Fruit fly (Drosophila melanogaster) whole organism: ENCODE results near the gene shd.

Experiments used
- CG8478 ChIP-seq: fragments of >200 bp; optimal IDR thresholded peaks from 2 replicates; lab custom pipeline; 2018; ENCODE audit warnings: inconsistent platforms
- Dll ChIP-seq: fragments of >200 bp; optimal IDR thresholded peaks from 2 replicates; lab custom pipeline; 2017
- EcR ChIP-seq, 2 experiments: fragments of >200 bp; optimal IDR thresholded peaks; 2 replicates each; lab custom pipeline; 2017; ENCODE audit warnings: missing biosample characterization in 2 of 2, missing genetic modification characterization in 2 of 2, missing genetic modification reagents in 2 of 2
- pan ChIP-seq: fragments of >200 bp; optimal IDR thresholded peaks from 2 replicates; lab custom pipeline; 2017
- psq ChIP-seq: fragments of >200 bp; optimal IDR thresholded peaks from 2 replicates; lab custom pipeline; 2017
- usp ChIP-seq: fragments of >200 bp; optimal IDR thresholded peaks from 2 replicates; lab custom pipeline; 2017; ENCODE audit warnings: missing biosample characterization, missing genetic modification characterization, mixed read lengths

shd gene

DNA sequence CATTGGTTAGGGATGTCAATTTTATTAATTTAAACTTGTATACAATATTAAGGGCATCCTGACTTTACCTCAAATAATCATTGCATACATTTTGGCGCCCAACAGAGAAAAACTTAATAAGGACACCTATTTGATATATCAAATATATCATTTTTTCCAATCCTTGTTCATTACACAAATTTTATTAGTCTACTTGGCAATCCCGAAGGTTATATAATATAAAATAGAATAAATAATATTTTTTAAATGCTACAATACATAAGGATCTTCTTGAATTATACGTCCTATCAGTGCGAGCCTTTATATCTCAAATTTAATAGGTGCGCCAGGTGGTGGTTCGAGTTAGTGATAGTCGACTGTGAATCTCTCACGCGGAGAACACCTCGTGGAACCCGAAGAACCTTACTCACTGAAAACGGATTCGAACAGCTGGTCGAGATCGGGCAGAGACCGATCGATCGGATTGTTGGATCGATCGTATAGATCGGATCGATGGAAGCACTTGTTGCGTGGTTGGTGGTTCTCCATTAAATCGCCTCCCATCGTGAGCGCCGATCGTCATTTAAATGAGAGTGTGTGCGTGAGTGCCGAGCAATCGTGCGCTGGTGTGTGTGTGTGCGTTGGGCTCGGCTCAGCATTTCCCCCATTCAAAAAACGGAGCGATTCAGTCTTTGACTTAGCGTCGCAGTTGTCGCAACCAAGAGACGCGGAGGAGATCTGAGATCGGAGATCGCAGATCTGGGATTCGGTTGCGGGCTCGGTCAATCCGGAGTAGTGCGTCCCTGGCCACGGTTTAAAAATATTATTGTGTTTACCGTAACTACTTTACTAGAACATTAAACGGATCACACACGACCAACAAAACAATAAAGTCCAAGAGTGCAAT, at the start of gene shd:
Gene shd, plus strand, starts transcription at position 667 of the 886 bp plus-strand sequence.
- no peak for TF ChIP-seq CG8478 (lab: Kevin White, UChicago)
- TF ChIP-seq pan (lab: Kevin White, UChicago) = no peak
- no peak for TF ChIP-seq Dll
- TF ChIP-seq usp (GFP tag; lab: Kevin White, UChicago) = no peak
- TF ChIP-seq EcR (GFP tag; optimal IDR thresholded peaks at IDR 0.05; lab: Kevin White, UChicago) = no peak
- TF ChIP-seq psq (lab: Kevin White, UChicago) = no peak

DNA sequence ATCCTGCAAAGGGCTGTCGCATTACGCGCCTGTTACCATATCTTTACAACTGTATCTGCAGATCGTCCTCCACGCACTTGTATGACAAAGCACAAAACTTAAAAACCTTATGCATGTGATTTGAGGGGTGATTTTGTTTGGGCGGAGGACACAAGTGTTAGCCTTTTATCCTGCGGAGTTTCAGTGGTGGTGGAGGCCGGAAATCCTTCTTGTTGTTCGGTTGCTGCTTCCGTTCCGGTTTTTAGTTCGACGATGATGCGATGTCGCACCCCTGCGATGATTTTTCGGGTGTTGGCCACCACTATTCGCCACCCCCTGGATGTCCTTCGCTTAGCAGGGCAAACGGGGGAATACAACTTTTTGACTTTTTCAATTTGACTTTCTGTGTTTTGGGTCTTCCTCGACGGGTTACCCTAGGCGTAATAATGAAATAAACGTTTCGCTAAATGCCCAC, 49.1 kb upstream of the shd start:
- TF ChIP-seq CG8478 (lab: Kevin White, UChicago) (no peak), EcR (GFP tag; optimal IDR thresholded peaks at IDR 0.05; lab: Kevin White, UChicago) (no peak), psq (lab: Kevin White, UChicago) (no peak), Dll (no peak), pan (lab: Kevin White, UChicago) (no peak), usp (GFP tag; lab: Kevin White, UChicago) (no peak)

dm6 chr3L:14567140-14567539, 47.1 kb upstream of the shd start, which contains the start of gene CG42758:
Gene CG42758, plus strand, starts transcription at chr3L:14567440.
- TF ChIP-seq EcR (GFP tag; optimal IDR thresholded peaks at IDR 0.05; lab: Kevin White, UChicago) (no peak), usp (GFP tag; lab: Kevin White, UChicago) (no peak), CG8478 (lab: Kevin White, UChicago) (no peak), psq (lab: Kevin White, UChicago) (no peak), Dll (no peak)

- no peak for TF ChIP-seq CG8478 (lab: Kevin White, UChicago)
- no peak for TF ChIP-seq psq (lab: Kevin White, UChicago)
- no peak for TF ChIP-seq pan (lab: Kevin White, UChicago)
- no peak for TF ChIP-seq EcR (GFP tag; optimal IDR thresholded peaks at IDR 0.05; lab: Kevin White, UChicago)
- TF ChIP-seq Dll = no peak
- TF ChIP-seq usp (GFP tag; lab: Kevin White, UChicago) = no peak
Measured at dm6 chr3L:14569620-14570537, 44.4 kb upstream of the shd start.

DNA sequence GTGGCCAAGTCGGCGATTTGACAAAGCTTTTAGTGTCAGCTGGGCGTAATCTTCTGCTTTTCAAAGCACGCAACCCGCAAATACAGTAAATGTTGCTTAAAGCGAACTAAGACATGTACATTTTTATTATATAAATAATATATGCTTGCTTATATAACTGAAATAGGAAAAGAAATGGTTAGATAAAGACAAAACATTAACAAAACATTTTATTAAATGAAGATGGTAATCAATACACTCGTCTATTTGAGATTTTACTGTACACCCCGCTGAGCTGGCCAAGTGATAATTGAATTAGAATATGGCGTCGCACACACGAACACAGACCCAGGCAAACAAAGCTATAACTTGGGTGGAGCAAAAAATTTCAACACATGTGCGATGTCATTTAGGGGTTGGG, 39.6 kb upstream of the shd start:
- TF ChIP-seq psq (lab: Kevin White, UChicago) (no peak), pan (lab: Kevin White, UChicago) (no peak), CG8478 (lab: Kevin White, UChicago) (no peak), Dll (no peak), EcR (GFP tag; optimal IDR thresholded peaks at IDR 0.05; lab: Kevin White, UChicago) (no peak), usp (GFP tag; lab: Kevin White, UChicago) (no peak)

DNA sequence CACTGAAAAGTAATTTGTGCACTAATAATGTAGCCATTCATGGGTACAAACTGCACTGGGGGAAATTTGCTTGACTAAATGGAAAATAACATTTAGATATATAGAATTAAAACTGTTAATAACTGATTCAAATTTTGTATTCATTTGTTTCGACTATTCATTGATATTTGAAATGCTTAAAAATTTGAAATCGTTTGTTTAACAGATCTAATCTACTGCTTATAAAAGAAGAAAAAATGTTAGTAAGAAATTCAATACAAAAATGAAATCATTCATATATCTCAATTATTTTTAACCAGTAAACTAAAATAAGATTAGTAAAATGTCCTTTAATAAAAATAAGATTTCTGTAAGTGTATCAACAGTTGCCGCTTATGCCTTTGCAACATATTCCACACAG, 38.3 kb upstream of the shd start:
- TF ChIP-seq psq (lab: Kevin White, UChicago) (no peak), usp (GFP tag; lab: Kevin White, UChicago) (no peak), pan (lab: Kevin White, UChicago) (no peak), Dll (no peak)

DNA sequence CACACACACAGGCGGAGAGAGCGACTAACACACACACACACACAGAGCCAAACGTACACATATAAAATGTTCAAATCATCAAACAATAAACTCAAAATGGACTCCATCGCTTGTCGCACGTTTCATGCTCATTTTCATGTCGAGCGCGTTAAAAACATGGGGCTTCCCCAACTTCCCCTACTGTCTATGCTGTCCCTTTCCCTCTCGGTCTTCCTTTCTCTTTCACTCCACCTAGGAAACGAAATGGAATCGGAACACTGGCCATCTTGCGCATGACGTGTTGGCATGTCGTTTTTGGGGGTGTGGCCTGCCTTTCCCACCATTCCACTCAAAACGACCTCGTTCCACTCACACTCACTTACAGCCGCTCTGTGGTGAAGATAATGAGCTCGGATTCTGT, 35.4 kb upstream of the shd start:
- TF ChIP-seq Dll (no peak), CG8478 (lab: Kevin White, UChicago) (peak; percentile 17), usp (GFP tag; lab: Kevin White, UChicago) (no peak), psq (lab: Kevin White, UChicago) (no peak)

dm6 chr3L:14580294-14580693, 34.0 kb upstream of the shd start:
- TF ChIP-seq pan (lab: Kevin White, UChicago) (no peak), Dll (no peak), usp (GFP tag; lab: Kevin White, UChicago) (no peak), psq (lab: Kevin White, UChicago) (no peak), CG8478 (lab: Kevin White, UChicago) (no peak), EcR (GFP tag; optimal IDR thresholded peaks at IDR 0.05; lab: Kevin White, UChicago) (no peak)

DNA sequence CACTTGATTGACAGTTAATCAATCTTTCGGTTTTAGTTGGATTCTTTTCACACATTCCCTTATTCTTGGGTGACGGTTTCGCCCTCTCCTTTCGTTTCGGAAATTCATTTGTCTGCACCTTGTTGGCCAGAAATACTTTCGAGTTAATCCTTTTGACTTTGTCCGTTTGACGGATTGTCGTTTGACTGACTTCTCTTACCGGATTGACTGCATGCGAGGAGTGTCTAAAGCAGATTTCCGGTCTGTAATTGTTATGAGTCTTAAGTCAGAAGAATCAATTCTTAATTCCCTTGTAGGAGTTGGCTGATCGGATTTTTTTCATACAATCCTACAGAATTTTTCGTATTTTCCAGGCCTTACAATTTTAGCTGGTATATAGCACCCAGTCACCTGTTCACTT, 31.5 kb upstream of the shd start:
- no peak for TF ChIP-seq EcR (GFP tag; optimal IDR thresholded peaks at IDR 0.05; lab: Kevin White, UChicago)
- no peak for TF ChIP-seq usp (GFP tag; lab: Kevin White, UChicago)
- no peak for TF ChIP-seq psq (lab: Kevin White, UChicago)
- TF ChIP-seq pan (lab: Kevin White, UChicago) = no peak
- TF ChIP-seq Dll = no peak
- TF ChIP-seq CG8478 (lab: Kevin White, UChicago) = no peak

DNA sequence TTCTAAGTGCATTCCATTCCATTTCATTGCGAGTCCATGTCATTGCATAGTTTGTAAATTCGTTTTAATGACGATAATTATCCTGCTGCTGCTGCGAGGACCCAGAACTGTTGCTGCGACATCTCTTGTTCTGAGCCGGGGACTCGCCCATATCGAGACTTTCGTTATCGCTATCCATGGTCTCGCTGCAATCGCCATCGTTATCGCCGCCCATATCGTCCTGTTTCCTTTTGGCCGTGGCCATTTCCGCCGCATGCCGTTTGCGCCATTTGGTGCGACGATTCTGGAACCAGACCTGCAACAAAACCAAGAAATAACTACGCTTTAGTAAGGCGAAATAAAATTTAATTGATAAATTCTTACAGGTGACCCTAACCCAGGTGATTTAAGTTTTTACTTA, 30.5 kb upstream of the shd start:
- TF ChIP-seq psq (lab: Kevin White, UChicago) (no peak), CG8478 (lab: Kevin White, UChicago) (no peak), Dll (no peak), usp (GFP tag; lab: Kevin White, UChicago) (no peak), pan (lab: Kevin White, UChicago) (no peak), EcR (GFP tag; optimal IDR thresholded peaks at IDR 0.05; lab: Kevin White, UChicago) (no peak)

DNA sequence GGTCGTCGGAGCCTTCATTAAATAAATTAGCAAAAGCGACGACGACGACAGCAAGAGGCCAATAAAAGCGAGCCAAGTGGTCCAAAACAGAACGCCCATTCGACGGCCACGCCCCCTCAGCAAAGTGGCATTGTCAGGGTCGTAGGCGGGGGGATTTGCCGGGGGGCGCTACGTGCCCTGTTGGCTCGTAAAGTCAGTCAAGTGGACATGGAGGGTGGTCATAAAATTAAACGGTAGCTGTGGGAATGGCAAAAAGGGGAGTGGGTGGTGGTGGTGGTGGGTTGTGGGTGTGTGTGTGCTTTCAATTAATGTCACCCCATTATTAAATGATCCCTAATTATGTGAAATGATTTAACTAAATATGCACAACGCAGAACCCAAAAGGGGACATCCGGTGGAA, 23.3 kb upstream of the shd start:
- TF ChIP-seq pan (lab: Kevin White, UChicago) = no peak
- no peak for TF ChIP-seq CG8478 (lab: Kevin White, UChicago)
- TF ChIP-seq usp (GFP tag; lab: Kevin White, UChicago) = no peak
- TF ChIP-seq Dll = no peak
- no peak for TF ChIP-seq EcR (GFP tag; optimal IDR thresholded peaks at IDR 0.05; lab: Kevin White, UChicago)
- TF ChIP-seq psq (lab: Kevin White, UChicago) = no peak
